Fruit fly (Drosophila melanogaster) ovary, adult (tissue): Measurements from ENCODE around the gene CG14770.
A peak's percentile ranks its signal among the peaks of the same experiment; 100 is the strongest.

ENCODE experiments used
- CG17801 ChIP-seq: fragments of 200-800 bp; optimal IDR thresholded peaks from 2 replicates; lab custom pipeline; 2019; ENCODE audit warnings: missing biosample characterization, mild to moderate bottlenecking, missing genetic modification characterization, moderate library complexity; ENCODE audit not compliant: partially characterized antibody

CG14770 gene

DNA sequence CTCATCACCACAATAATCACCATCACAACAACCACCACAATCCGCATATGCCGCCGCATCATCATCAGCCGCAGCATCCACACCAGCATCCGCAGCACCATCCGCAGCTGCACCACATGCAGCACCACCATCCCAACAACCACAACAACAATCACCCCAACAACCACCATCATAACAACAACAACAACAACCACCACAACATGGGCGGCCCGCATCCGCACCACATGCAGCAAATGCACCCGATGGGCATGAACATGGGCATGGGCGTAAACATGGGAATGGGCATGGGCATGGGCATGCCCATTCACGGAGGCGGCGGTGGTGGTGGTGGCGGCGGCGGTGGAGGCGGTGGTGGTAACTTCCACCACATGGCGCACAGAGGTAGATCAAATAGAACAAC lies 3.6 kb downstream of the CG14770 start:
- no peak for TF ChIP-seq CG17801

DNA sequence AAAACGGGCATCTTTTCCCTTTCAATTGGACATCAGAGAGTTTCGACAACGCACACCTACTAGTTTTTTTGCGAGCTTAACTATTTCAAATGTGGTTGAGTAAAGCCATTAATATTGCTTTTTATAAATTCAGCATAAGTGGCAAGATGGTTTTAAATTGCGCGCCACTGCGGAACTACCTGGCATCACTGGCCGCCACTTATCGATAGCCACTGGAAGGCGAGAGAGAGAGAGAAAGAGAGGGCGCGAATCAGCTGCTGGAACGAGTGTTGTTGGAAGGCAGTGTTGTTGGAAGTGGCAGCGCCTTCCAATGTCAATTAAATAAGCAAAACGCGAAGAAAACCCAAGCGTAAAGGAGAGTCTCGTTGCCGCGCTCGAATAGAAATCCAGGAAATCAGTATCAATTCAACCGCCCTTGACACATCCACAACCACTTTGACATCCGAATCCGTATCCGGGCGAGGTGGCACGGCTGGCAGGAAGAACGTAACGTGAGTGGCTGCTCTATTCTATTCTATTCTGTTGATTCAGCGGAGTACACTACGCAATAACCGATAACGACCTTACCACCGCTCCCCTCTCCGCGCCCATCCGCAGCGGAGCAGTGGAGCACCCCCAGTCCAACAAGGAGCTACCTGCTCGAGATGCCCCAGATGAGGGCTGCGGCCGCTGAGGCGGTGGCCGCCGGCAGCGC lies 6.4 kb downstream of the CG14770 start, which contains the start of gene AMPKalpha:
AMPKalpha (plus strand) TSS at position 272 of the 694 bp plus-strand sequence.
- no peak for TF ChIP-seq CG17801

DNA sequence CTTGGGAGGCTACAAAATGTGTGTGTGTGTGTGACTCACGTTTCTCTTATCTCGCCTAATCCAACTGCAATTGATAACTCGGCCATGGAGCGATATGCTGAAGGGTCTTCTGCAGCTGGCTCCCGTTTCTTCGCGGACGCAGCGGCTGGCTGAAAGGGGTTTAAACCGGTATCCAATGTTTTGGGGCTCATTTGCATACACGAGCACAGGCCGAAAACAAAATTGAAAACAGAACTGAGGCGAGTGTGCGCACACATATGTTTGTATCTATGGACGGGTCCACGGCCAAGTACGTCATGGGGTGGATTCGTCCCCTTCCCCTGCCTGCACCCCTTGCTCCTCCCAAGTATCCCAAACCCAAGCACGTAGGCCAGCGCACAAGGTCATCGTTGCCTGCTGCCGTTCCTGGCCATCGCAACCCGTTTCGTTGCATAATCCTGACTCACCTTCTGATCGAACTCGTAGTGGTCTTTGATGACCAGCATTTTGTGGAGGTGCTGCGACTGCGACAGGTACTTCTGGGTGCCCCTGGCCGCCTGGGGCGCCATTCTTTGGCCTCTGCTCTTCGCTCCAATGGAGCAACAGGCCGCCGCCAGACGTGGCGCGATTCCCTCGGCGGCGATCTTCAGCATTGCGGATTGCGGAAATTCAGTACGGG lies 10.8 kb downstream of the CG14770 start:
- TF ChIP-seq CG17801: no peak

DNA sequence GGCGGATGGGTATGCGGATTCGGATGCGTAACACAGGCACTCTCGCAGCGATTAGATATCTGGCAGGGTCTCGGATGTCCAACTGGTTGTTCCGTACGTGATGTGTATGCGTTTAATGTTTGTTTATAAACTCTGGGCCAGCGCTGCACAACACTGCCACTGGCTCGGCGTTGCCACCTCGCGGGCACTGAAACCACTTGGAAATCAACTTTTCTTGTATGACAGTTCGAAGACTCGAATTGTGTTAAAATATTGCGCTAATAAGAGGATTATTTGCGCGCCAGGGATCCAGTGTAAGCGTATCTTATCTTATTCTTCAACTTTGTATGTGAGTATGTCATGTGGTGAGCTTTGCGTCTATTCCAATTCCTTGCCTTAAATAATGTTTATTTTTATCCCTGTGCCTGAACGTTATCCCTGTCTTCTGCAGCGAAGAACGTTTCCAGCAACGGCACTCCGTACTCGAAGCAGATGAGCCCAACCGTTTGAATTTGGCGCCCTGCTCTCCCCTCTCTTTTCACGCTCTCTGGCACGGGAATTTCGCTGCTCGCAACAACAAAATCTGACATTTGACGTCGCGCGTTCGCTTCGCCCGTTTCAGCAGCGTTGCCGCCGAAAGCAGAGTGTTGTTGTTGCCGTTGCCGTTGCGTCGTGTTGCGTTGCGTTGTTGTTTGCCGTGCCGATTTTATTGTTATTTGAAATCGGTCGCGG lies 11.5 kb downstream of the CG14770 start, which contains the start of the genes CG3719 and CG32813:
CG3719 (minus strand) TSS at position 131 of the 711 bp plus-strand sequence.
CG32813 (plus strand) TSS at position 565 of the 711 bp plus-strand sequence.
- TF ChIP-seq CG17801: no peak

DNA sequence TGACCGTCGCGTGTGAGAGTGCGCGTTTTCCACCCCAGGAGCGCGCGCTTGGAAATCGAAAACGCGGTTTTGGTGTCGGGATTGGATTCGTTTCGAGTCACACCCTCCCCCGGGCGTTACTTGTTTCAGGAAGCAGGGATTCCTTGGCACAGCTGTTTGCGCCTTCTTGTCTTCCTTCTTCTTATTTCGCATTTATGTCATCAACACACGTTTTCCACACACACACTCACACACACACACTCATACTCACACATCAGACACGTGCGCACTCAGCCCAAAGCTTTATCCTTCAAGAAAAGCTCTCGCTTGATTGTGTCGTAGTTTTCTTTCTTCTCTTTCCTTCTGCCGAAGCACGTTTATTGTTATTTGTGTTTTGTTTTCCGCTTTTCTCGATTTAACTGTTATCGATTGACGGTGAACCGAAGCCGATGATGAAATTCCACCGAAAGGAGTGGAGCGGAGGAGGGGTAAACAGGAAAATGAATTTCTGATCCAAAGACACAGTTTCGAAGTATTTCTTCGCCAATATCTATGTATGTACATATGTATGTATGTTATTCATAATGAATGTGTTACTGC lies 12.5 kb downstream of the CG14770 start:
- no peak for TF ChIP-seq CG17801

DNA sequence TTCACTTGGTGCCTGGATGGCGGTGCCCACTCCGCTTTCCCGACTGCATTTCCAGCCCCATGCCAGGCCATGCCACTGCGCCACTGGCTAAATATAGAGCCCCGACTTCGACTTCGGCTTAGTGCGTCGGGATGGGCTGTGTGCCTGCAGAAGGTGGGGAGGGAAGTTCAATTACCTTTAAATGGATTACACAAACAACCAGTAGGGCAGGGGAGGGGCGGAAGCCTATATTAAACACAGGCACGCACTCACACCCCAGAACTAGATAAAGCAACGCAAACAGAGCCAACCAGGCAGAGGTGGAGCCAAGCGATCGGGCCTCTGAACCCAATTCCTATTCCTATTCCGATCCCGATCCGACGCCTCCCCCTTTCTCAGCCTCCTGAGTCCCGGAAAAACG lies 13.4 kb downstream of the CG14770 start:
- TF ChIP-seq CG17801: no peak

DNA sequence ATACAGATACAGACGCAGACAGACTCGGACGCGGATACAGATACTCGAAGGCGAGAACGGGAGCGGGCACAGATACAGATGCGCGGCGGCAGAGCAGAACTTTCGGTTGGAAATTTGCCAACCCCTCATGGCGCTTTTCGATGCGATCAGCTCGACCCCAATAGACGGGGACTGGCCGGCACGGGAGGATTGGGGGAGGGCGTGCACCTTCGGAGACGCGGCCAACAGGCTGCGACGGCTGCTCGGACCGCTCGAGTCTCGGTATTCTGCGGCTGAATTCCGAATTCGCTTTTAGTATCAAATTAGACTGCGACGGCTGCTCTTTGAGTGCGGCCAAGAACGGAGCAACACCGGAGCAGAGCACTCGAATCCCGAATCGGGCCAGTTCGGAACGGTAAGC lies 15.2 kb downstream of the CG14770 start:
- no peak for TF ChIP-seq CG17801

DNA sequence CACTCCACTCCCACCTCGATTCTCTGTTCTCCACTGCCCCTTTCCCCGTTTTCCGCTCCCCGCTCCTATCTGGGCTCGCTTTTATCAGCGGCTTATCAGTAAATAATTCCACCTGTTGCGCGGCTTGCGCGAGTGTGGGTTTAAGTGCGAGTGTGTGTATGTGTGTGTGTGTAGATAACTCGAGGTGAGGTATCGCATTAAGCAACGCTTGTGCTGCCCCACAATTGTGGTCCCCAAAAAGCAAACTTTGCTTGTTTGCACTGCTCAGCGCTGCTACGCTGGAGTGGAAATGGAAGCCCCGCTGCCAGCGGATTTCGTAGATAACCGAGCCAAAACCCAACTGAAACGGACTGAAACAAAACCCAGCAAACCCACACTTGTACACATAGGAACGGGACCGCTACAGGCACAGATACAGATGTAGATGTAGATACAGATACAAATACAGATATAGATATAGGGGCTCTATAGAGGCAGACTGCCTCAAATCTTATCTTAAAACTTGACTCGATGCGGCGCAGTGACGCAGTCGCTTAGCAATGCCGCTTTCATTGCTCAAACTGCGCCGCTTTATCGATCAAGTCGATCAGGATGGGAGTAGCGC lies 18.2 kb downstream of the CG14770 start:
- no peak for TF ChIP-seq CG17801

DNA sequence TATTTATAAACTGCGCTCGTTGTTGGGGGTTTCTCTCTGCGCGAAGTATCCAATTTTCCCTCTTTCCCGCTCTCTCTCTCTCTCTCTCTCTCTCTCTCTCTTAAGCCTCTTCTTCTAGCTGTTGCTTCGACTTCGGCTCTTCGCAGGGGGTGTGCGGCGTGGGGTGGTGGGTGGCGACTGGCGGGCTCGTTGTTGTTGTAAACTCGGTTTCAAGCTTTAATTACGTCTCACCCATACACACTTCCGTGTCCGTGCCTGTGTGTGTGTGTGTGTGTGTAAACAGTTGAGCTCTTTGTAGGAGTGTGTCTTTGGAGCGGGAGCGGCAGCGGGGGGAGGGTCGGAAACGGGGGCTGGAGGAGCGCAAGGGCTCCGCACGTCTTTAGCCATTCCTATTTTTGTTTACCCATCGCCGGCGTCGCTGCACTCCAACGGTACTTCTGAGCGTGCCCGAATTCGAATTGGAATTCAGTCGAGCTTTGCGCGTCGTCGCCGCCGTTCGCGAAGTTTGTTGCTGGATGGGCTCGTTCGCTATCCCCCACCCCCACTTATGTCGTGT lies 19.2 kb downstream of the CG14770 start:
- no peak for TF ChIP-seq CG17801

DNA sequence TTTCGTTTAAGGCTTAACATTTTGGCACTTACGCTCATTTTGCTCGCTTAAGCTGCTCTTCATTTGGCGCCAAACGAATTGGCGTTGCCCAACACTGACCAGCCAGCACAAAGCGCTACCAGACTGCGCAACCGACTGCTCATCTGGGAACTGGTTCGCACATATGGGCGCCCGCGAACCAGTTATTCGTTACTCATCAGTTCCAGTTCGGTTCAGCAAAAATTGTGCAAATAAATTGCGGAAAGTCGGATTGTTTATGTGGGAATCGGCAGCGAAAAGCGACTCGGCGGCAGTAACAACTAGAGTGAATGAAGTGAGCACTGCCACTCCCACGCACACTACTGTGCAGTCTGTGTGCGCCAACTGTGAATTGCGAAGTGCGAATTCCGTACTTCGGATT lies 23.8 kb downstream of the CG14770 start, which contains the start of gene Rilpl:
Rilpl (plus strand) TSS at position 180 of the 400 bp plus-strand sequence.
- TF ChIP-seq CG17801: peak; percentile 58

DNA sequence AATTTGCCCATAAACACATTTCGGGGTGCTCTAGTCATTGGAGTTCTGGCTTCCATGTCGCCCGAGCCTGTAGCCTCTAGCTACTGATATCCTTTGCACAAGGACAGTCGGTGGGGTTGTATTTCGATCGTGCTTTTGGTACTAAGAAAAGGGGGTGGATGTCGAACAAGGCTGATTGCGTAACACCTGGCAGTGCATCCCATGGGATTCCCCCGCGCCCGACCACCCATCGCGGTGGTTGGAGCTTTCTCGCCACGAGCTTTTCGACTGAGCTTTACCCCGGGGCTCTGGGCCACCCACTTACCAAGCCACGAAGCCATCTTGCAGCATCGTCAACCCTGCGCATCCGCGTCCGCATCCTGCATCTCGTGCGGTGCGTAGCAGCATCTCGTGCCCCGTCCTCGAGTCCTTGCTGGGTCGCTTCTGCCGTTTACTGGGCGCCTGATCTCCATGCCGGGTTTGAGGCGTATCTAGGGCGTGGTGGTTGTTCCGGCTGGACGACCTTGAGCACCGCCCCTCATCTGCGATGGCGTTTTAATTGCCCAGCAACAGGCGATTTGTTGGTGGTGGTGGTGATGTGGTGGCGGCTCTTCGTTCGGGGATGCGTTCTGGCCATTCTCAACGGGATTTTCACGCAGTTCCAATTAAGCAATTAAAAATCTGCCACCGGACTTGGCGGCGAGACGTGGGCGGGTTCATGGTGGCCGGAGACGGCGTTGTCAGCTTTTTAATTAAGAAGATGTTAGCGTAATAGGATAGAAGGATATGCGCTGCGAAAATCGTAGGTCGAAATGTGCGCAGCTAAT lies 28.8 kb downstream of the CG14770 start:
- no peak for TF ChIP-seq CG17801

DNA sequence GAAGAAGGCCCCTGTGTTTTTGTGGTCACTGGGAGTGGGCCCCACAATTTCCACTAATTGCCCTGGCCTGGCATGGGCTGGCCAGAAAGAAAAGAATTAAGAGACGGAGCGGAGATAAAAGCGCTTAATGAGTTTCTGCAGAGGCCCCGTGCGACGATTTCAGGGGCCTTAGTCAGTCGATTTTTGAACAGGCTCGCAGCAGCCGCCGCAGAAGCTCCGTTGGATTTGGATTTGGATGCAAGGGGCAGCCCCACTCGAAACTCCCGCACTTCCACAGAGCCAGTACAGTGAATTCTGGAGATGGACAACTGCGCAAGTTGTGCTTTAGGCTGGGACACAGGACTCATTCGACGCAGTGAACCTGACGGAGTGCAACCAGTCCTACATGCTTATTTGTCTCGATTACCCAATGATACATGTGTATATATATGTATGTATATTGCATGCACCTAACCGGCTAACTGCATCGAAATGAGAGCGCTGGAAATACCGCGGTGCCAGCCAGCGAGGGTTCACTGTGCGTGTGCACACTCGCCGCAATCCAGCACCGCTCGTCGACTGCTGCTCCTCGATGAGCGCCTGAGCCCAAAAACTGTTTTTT lies 29.5 kb downstream of the CG14770 start:
- TF ChIP-seq CG17801: no peak

DNA sequence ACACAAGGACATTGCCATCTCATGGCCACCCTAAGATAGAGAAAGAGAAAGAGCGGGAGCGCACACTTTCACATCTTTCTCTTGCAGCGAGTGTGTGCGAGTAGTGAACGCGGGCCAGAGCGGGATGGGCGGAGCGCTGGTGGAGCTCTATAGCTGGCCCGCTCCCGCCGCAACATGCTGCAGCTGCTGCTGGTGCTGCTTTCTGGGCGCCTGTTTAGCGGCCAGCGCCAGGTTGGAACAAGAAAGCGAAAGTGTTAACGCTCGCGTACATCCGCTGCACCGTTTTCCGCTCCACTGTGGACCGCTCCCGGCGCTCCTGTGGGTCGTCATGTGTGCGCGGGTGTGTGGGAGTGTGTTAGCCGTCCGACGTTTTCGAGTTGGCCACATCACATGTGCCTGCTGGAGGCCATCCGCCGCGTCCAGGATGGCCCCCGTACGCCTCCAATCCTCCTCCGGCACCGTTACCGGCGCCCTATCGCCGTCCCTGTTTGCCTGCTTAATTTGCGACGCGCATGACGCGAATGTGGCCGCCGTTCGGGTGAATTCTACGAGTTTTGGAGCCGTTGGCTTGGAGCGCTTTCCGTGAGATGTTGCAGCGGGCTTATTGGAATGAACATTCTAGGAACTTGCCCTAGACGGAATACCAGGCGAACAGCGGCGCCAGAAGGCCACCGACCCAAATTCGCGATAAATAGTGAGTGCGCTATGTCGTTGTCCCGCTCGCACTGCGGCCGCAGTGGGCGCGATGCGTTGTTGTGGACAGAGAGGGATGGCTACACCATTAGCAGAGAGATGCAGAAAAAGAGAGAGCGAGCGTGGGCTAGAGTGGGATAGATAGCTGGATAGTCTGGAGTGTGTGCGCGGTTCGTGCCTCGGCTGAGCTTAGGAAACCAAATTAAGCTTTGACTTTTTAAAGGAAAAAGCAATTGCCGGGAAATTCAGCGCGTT lies 30.3 kb downstream of the CG14770 start:
- no peak for TF ChIP-seq CG17801

DNA sequence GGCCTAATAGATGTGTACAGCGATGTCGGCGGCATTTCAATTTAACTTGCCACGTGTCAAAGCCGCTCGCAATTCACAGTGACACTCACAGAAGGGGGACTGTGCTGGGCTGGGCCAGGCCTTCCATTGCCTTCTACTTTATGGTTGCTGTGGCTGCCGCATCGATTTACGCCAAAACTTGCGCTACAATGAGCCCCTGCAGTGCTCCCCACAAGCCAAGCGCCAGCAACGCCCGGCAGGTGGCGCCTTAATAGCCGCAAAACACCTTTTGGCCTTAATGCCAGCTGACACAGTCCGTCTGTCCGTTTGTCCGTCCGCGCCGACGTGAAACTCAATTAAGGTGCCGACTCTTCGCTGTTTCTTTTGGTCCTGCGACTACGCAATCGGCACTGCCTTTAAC lies 36.0 kb downstream of the CG14770 start:
- no peak for TF ChIP-seq CG17801
